Worm (Caenorhabditis elegans): ENCODE measurements around the gene H10D18.1.

DNA sequence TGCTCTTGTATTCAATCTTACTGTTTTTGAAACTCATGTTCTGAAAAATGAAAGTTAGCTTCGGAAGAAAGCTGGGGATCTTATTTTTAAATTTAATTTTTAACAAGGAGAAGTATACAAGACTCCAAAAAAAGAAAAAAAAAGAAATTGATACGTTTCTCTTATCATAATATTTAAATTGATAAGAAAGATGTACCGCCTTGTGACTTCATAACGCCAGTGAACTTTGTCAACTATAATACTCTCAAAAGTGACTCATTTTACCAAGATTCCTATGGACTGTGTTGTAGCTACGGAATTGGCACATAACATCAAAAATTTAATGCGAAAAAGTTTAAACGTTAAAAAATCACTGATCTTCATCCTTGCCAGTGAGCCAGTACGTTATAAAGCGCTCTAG lies 36.7 kb downstream of the H10D18.1 start:
- no peak for TF ChIP-seq zag-1 (tag; optimal IDR thresholded peaks at IDR 0.05)
- no peak for TF ChIP-seq elt-3 (tag; optimal IDR thresholded peaks at IDR 0.05)
- TF ChIP-seq lsy-2 (tag; optimal IDR thresholded peaks at IDR 0.05): no peak
- no peak for TF ChIP-seq ztf-1 (GFP tag; conservative IDR thresholded peaks at IDR 0.05)
- no peak for TF ChIP-seq nhr-10 (tag; optimal IDR thresholded peaks at IDR 0.05)
- TF ChIP-seq blmp-1 (tag; optimal IDR thresholded peaks at IDR 0.05; ENCODE audit: insufficient read depth): no peak
- TF ChIP-seq ama-1 (optimal IDR thresholded peaks at IDR 0.05): no peak
- TF ChIP-seq lin-11 (tag; optimal IDR thresholded peaks at IDR 0.05): no peak
- TF ChIP-seq ztf-4 (tag; optimal IDR thresholded peaks at IDR 0.05): no peak
- no peak for TF ChIP-seq ztf-11 (tag; optimal IDR thresholded peaks at IDR 0.05)
- no peak for TF ChIP-seq snpc-4 (tag; optimal IDR thresholded peaks at IDR 0.05)
- no peak for TF ChIP-seq nhr-23 (tag; optimal IDR thresholded peaks at IDR 0.05)

All from whole organism, L2 larva.